Fruit fly (Drosophila melanogaster): ENCODE measurements around the gene Atet.

Gene Atet

DNA sequence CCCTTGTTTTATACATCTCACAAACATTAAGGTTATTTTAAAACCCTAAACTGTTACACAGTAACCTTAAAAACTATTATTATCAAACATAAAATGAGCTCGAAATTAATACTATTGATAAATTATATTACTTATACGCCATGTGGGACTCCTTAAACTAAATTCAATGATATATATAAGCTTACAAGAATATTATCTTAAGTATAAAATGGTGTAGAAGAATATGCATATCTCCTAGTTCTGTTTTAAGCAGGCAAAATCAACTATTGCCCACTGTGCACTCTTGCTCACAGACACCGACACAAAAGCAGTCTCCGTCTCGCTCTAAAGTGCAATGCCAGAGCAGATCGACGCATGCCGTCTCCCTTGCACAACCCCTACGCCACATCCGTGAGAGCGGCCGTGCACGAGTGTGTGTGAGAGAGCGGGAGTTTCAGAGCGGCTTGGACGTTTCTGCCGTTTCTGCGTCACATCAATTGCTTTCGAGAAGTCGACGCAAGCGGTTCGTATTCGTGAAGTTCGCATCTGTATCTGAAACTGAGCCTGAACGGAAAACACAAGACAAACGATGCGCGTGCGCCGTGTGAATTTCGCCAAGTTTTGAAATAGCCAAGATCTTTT is 37.9 kb downstream of the Atet start (continued):
- no peak for TF ChIP-seq Atf-2 (GFP tag; optimal IDR thresholded peaks at IDR 0.05)
- peak; percentile 47; the same call in 2 of the 3 replicates for TF ChIP-seq CG34422 (GFP tag; IDR thresholded peaks at IDR 0.05)
- no peak for TF ChIP-seq Pdp1 (GFP tag; optimal IDR thresholded peaks at IDR 0.05)
- peak; percentile 25 for TF ChIP-seq CG10462 (GFP tag; optimal IDR thresholded peaks at IDR 0.05)
- peak; percentile 65 for TF ChIP-seq CG2875 (GFP tag; optimal IDR thresholded peaks at IDR 0.05)
- TF ChIP-seq Elba2 (GFP tag; optimal IDR thresholded peaks at IDR 0.05) = peak; percentile 60
- no peak for TF ChIP-seq CG14050 (GFP tag; IDR thresholded peaks at IDR 0.05)
- peak; percentile 2 for TF ChIP-seq Dad (GFP tag; optimal IDR thresholded peaks at IDR 0.05)
- TF ChIP-seq CG10979 (tag; optimal IDR thresholded peaks at IDR 0.05) = peak; percentile 86
- TF ChIP-seq emc (GFP tag; optimal IDR thresholded peaks at IDR 0.05) = no peak
- peak; percentile 53 for TF ChIP-seq CG5180 (GFP tag; optimal IDR thresholded peaks at IDR 0.05)
- 0 out of 3 replicates have a peak, but pooled peaks have one; percentile 15 for TF ChIP-seq CG7357 (GFP tag; IDR thresholded peaks at IDR 0.05)
- no peak for TF ChIP-seq repo (GFP tag; optimal IDR thresholded peaks at IDR 0.05)
- peak; percentile 17 for TF ChIP-seq CG12744 (GFP tag; optimal IDR thresholded peaks at IDR 0.05)
- 0 out of 3 replicates have a peak, but pooled peaks have one; percentile 41 for TF ChIP-seq Mrtf (GFP tag; IDR thresholded peaks at IDR 0.05)
- TF ChIP-seq CG13287 (GFP tag; IDR thresholded peaks at IDR 0.05; ENCODE audit: partially characterized antibody) = peak; percentile 43; the same call in 1 of the 2 replicates
- no peak for TF ChIP-seq eyg (GFP tag; optimal IDR thresholded peaks at IDR 0.05)
- TF ChIP-seq gfzf (GFP tag; optimal IDR thresholded peaks at IDR 0.05) = no peak
- TF ChIP-seq CG4282 (GFP tag; optimal IDR thresholded peaks at IDR 0.05) = peak; percentile 60
- peak; percentile 81 for TF ChIP-seq Med (GFP tag)
- peak; percentile 71 for TF ChIP-seq seq (GFP tag; IDR thresholded peaks at IDR 0.05)
- TF ChIP-seq inv (GFP tag; IDR thresholded peaks at IDR 0.05; ENCODE audit: partially characterized antibody) = no peak
- no peak for TF ChIP-seq hth (optimal IDR thresholded peaks at IDR 0.05)
- TF ChIP-seq kay (GFP tag; optimal IDR thresholded peaks at IDR 0.05) = peak; percentile 6
- no peak for TF ChIP-seq MBD-R2 (GFP tag; IDR thresholded peaks at IDR 0.05)
- TF ChIP-seq CG2678 (tag; optimal IDR thresholded peaks at IDR 0.05) = peak; percentile 76
- TF ChIP-seq CG8281 (tag; optimal IDR thresholded peaks at IDR 0.05) = peak; percentile 4
- TF ChIP-seq CG17385 (GFP tag; optimal IDR thresholded peaks at IDR 0.05) = peak; percentile 62
- TF ChIP-seq nerfin-1 (tag; optimal IDR thresholded peaks at IDR 0.05) = peak; percentile 67
- TF ChIP-seq ase (GFP tag; IDR thresholded peaks at IDR 0.05) = no peak
- TF ChIP-seq pita (GFP tag; optimal IDR thresholded peaks at IDR 0.05) = no peak
- no peak for TF ChIP-seq CG10147 (GFP tag; optimal IDR thresholded peaks at IDR 0.05)
- peak; percentile 51; the same call in 2 of the 3 replicates for TF ChIP-seq CG6791 (GFP tag; IDR thresholded peaks at IDR 0.05; ENCODE audit: partially characterized antibody)
- no peak for TF ChIP-seq zfh2 (GFP tag; optimal IDR thresholded peaks at IDR 0.05)
- TF ChIP-seq Hr78 (GFP tag; optimal IDR thresholded peaks at IDR 0.05) = peak in 1 of 2 experiments; percentile 60
- TF ChIP-seq CG12155 (GFP tag; optimal IDR thresholded peaks at IDR 0.05) = peak; percentile 7
- TF ChIP-seq CG12391 (tag; optimal IDR thresholded peaks at IDR 0.05) = peak; percentile 79
- peak; percentile 53 for TF ChIP-seq Sox102F (GFP tag; optimal IDR thresholded peaks at IDR 0.05)
- TF ChIP-seq CG2199 (GFP tag; IDR thresholded peaks at IDR 0.05) = peak; percentile 88; the same call in 2 of the 3 replicates
- 0 out of 3 replicates have a peak, but pooled peaks have one; percentile 35 for TF ChIP-seq jigr1 (GFP tag; IDR thresholded peaks at IDR 0.05)
- TF ChIP-seq ham (GFP tag; IDR thresholded peaks at IDR 0.05) = no peak
- no peak for TF ChIP-seq ato (GFP tag; IDR thresholded peaks at IDR 0.05; ENCODE audit: partially characterized antibody)
- TF ChIP-seq otp (GFP tag; IDR thresholded peaks at IDR 0.05) = no peak
- no peak for TF ChIP-seq pho (GFP tag; optimal IDR thresholded peaks at IDR 0.05)
- TF ChIP-seq odd (GFP tag; optimal IDR thresholded peaks at IDR 0.05) = peak; percentile 72
- TF ChIP-seq CG9727 (GFP tag; optimal IDR thresholded peaks at IDR 0.05) = peak; percentile 85
- TF ChIP-seq tap (tag; optimal IDR thresholded peaks at IDR 0.05) = peak; percentile 38
- peak; percentile 24 for TF ChIP-seq NC2β (GFP tag; optimal IDR thresholded peaks at IDR 0.05)
- TF ChIP-seq CG4617 (GFP tag; optimal IDR thresholded peaks at IDR 0.05; ENCODE audit: borderline replicate concordance) = no peak

All from whole organism, embryonic.